Worm (Caenorhabditis elegans) whole organism, late embryonic: ENCODE data around the gene kvs-3.

Experiments used
- C08G9.2 ChIP-seq: sonication (generic microtip); optimal IDR thresholded peaks from 2 replicates; lab custom pipeline; 2016; ENCODE audit warnings: mild to moderate bottlenecking, missing genetic modification characterization, moderate library complexity, missing compliant biosample characterization
- ceh-6 ChIP-seq: fragments of 200-800 bp; sonication (Bioruptor generic); optimal IDR thresholded peaks from 2 replicates; lab custom pipeline; 2018; ENCODE audit warnings: mild to moderate bottlenecking, missing genetic modification characterization, missing compliant biosample characterization
- elt-4 ChIP-seq: sonication (generic microtip); optimal IDR thresholded peaks from 2 replicates; lab custom pipeline; 2016; ENCODE audit warnings: missing genetic modification characterization, missing compliant biosample characterization
- hlh-13 ChIP-seq: fragments of 200-800 bp; sonication (Bioruptor generic); optimal IDR thresholded peaks from 2 replicates; lab custom pipeline; 2018; ENCODE audit warnings: mild to moderate bottlenecking, missing genetic modification characterization, missing compliant biosample characterization
- nfya-1 ChIP-seq: sonication (generic microtip); optimal IDR thresholded peaks from 2 replicates; lab custom pipeline; 2017; ENCODE audit warnings: missing genetic modification characterization, mild to moderate bottlenecking, missing compliant biosample characterization, antibody characterized with exemption, moderate library complexity
- pag-3 ChIP-seq: sonication (generic microtip); optimal IDR thresholded peaks from 2 replicates; lab custom pipeline; 2016; ENCODE audit warnings: missing compliant biosample characterization, missing genetic modification characterization, borderline replicate concordance
- pqm-1 ChIP-seq: sonication (generic microtip); optimal IDR thresholded peaks from 2 replicates; lab custom pipeline; 2016; ENCODE audit warnings: missing genetic modification characterization, missing compliant biosample characterization
- pros-1 ChIP-seq: fragments of 150-350 bp; optimal IDR thresholded peaks from 2 replicates; lab custom pipeline; 2014; ENCODE audit warnings: missing biosample characterization, missing genetic modification reagents, missing genetic modification characterization

DNA sequence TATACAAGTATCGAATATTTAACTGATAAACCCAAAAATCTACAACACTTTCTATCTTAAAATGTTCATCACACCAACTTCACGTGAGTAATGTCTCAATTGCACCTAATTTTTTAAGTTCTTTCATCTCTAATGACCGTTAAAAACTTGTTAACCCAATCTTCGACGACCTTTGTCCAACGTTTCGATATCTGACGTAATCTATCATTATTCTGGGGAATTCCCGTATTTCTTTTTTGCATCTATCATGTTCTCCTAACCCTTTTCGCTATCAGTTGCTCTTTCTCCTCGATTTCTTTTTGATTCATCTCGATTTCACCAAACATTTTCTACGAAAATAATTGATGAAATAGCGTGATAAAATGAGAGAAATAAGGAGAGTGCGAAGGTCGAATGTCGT lies 9.6 kb downstream of the kvs-3 start:
- TF ChIP-seq nfya-1 (no peak), ceh-6 (GFP tag; lab: Kevin White, UChicago) (no peak), pros-1 (tag; lab: Kevin White, UChicago) (no peak), hlh-13 (no peak), elt-4 (tag; lab: Kevin White, UChicago) (no peak), pqm-1 (no peak), pag-3 (no peak), C08G9.2 (tag; lab: Kevin White, UChicago) (no peak)
